Worm (Caenorhabditis elegans): ENCODE data around the gene srh-71.

- no peak for TF ChIP-seq W03F9.2 (tag; optimal IDR thresholded peaks at IDR 0.05)
- no peak for TF ChIP-seq him-1 (tag; optimal IDR thresholded peaks at IDR 0.05)
- no peak for TF ChIP-seq dao-5 (tag; optimal IDR thresholded peaks at IDR 0.05)
Measured at ce11 chrII:3096857-3097256, 26.4 kb upstream of the srh-71 start, which contains the start of gene Y25C1A.14.
